Worm (Caenorhabditis elegans) whole organism, young adult: ENCODE data around the gene C45G9.12.

Experiments used
- B0019.2 ChIP-seq: fragments of 200-800 bp; sonication (Bioruptor generic); conservative IDR thresholded peaks from 2 replicates; pipeline ENCODE4 v1.3.6; 2022; ENCODE audit warnings: missing genetic modification reagents, missing genetic modification characterization, missing compliant biosample characterization
- B0035.1 ChIP-seq: sonication (generic microtip); optimal IDR thresholded peaks from 2 replicates; lab custom pipeline; 2016; ENCODE audit warnings: missing genetic modification characterization, mild to moderate bottlenecking, missing compliant biosample characterization, missing genotype, missing genetic modification reagents
- F23B12.7 ChIP-seq: sonication (generic microtip); optimal IDR thresholded peaks from 2 replicates; lab custom pipeline; 2017; ENCODE audit warnings: missing genetic modification characterization, mild to moderate bottlenecking, missing compliant biosample characterization, antibody characterized with exemption, moderate library complexity; ENCODE audit not compliant: insufficient read depth
- Y67H2A.10 ChIP-seq: fragments of 200-800 bp; sonication (Bioruptor generic); conservative IDR thresholded peaks from 2 replicates; pipeline ENCODE4 v1.3.6; 2022; ENCODE audit warnings: missing genetic modification reagents, missing genetic modification characterization, missing compliant biosample characterization
- ceh-79 ChIP-seq: sonication (generic microtip); optimal IDR thresholded peaks from 2 replicates; lab custom pipeline; 2017; ENCODE audit warnings: mild to moderate bottlenecking, missing genetic modification characterization, missing compliant biosample characterization
- ets-4 ChIP-seq: fragments of 200-800 bp; sonication (Bioruptor generic); optimal IDR thresholded peaks from 2 replicates; lab custom pipeline; 2018; ENCODE audit warnings: mild to moderate bottlenecking, missing genetic modification characterization, missing compliant biosample characterization
- lsl-1 ChIP-seq: fragments of 200-800 bp; sonication (Bioruptor generic); optimal IDR thresholded peaks from 2 replicates; lab custom pipeline; 2018; ENCODE audit warnings: mild to moderate bottlenecking, missing genetic modification characterization, moderate library complexity, missing compliant biosample characterization
- ztf-22 ChIP-seq: fragments of 200-800 bp; sonication (Bioruptor generic); optimal IDR thresholded peaks from 2 replicates; lab custom pipeline; 2018; ENCODE audit warnings: mild to moderate bottlenecking, missing genetic modification characterization, moderate library complexity, missing compliant biosample characterization
- ztf-25 ChIP-seq: fragments of 200-800 bp; sonication (Bioruptor generic); IDR thresholded peaks from 2 replicates; pipeline ENCODE4 v1.3.6; 2022; ENCODE audit warnings: missing genetic modification reagents, missing genetic modification characterization, missing compliant biosample characterization

DNA sequence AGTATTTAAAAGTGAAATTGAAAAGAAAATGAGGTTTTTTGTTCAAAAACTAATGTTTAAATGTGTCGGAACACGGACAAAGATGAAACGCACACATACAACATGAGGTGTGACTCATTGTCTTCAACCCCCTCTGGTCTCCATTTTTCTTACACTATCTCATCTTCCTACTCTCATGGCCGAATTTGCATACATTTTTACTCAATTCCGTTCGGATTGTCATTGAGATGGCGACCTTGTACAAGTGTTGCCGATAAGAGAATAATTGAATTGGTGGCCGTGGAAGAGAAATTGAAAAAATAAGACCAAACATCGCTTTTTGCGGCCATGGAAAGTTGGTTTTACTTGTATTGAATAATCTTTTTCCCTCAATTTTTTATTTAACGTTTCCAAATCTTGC is 24.2 kb downstream of the C45G9.12 start, which contains the start of gene txbp-3:
- TF ChIP-seq Y67H2A.10, result no peak
- no peak for TF ChIP-seq ztf-25 (GFP tag; lab: Robert Waterston, UW)
- TF ChIP-seq B0019.2 (GFP tag; lab: Robert Waterston, UW), result no peak
- peak; percentile 36 for TF ChIP-seq ets-4 (GFP tag; lab: Kevin White, UChicago)
- TF ChIP-seq F23B12.7 (tag; lab: Kevin White, UChicago), result no peak
- no peak for TF ChIP-seq lsl-1
- TF ChIP-seq ztf-22 (GFP tag; lab: Kevin White, UChicago), result no peak
- no peak for TF ChIP-seq ceh-79 (tag; lab: Kevin White, UChicago)
- TF ChIP-seq B0035.1 (tag; lab: Kevin White, UChicago), result no peak
